Worm (Caenorhabditis elegans): Measurements from ENCODE around the gene gck-3.
"Not testable (repeated sequence)": the region's sequence is repeated elsewhere in the genome, so short reads cannot be mapped to it uniquely, and the experiment has no call there.

gck-3 gene

ce11 chrV:17966747-17967146, at the start of gene gck-3:
gck-3 (minus strand) TSS chrV:17966847.
- no peak for TF ChIP-seq pag-3 (tag; optimal IDR thresholded peaks at IDR 0.05; ENCODE audit: borderline replicate concordance)
- TF ChIP-seq ttx-3 (tag; optimal IDR thresholded peaks at IDR 0.05): no peak
- TF ChIP-seq ref-2 (tag; optimal IDR thresholded peaks at IDR 0.05): no peak
- TF ChIP-seq T23F11.4 (GFP tag; optimal IDR thresholded peaks at IDR 0.05): no peak
- no peak for TF ChIP-seq lin-11 (tag; optimal IDR thresholded peaks at IDR 0.05)
- TF ChIP-seq fkh-10 (GFP tag; optimal IDR thresholded peaks at IDR 0.05): no peak
- no peak for TF ChIP-seq rnt-1 (tag; optimal IDR thresholded peaks at IDR 0.05)
- no peak for TF ChIP-seq ceh-34 (tag; optimal IDR thresholded peaks at IDR 0.05)
- no peak for TF ChIP-seq C08G9.2 (tag; optimal IDR thresholded peaks at IDR 0.05)
- no peak for TF ChIP-seq unc-3 (GFP tag; conservative IDR thresholded peaks at IDR 0.05)
- no peak for TF ChIP-seq unc-3 (tag; optimal IDR thresholded peaks at IDR 0.05)
- TF ChIP-seq ceh-9 (tag; optimal IDR thresholded peaks at IDR 0.05): no peak
- TF ChIP-seq unc-42 (tag; optimal IDR thresholded peaks at IDR 0.05): no peak
- TF ChIP-seq ceh-48 (tag; optimal IDR thresholded peaks at IDR 0.05): no peak

ce11 chrV:18014116-18014515, 47.5 kb upstream of the gck-3 start, which contains the start of gene srh-133:
srh-133 (minus strand) TSS chrV:18014216.
- TF ChIP-seq ceh-45 (GFP tag; IDR thresholded peaks at IDR 0.05) (no peak), pat-9 (tag; optimal IDR thresholded peaks at IDR 0.05) (no peak), hlh-15 (tag; optimal IDR thresholded peaks at IDR 0.05) (no peak), ama-1 (optimal IDR thresholded peaks at IDR 0.05) (no peak), che-1 (tag; optimal IDR thresholded peaks at IDR 0.05) (no peak), ceh-18 (tag; optimal IDR thresholded peaks at IDR 0.05) (no peak), hlh-13 (GFP tag; optimal IDR thresholded peaks at IDR 0.05) (no peak), rnt-1 (tag; optimal IDR thresholded peaks at IDR 0.05) (no peak), unc-3 (GFP tag; conservative IDR thresholded peaks at IDR 0.05) (no peak), unc-3 (tag; optimal IDR thresholded peaks at IDR 0.05) (no peak), ceh-19 (GFP tag; optimal IDR thresholded peaks at IDR 0.05) (no peak), npax-4 (tag; optimal IDR thresholded peaks at IDR 0.05) (no peak), K02D7.2 (tag; optimal IDR thresholded peaks at IDR 0.05) (no peak), ceh-14 (tag; optimal IDR thresholded peaks at IDR 0.05) (no peak), pqm-1 (tag; optimal IDR thresholded peaks at IDR 0.05) (no peak), lin-11 (tag; optimal IDR thresholded peaks at IDR 0.05) (no peak), tbx-7 (tag; optimal IDR thresholded peaks at IDR 0.05) (no peak), ztf-16 (tag; optimal IDR thresholded peaks at IDR 0.05) (no peak), dve-1 (tag; optimal IDR thresholded peaks at IDR 0.05) (no peak), fkh-6 (tag; optimal IDR thresholded peaks at IDR 0.05) (no peak), ceh-30 (tag; optimal IDR thresholded peaks at IDR 0.05) (no peak)

ce11 chrV:18010737-18011136, 44.1 kb upstream of the gck-3 start, which contains the start of gene Y59A8B.26:
Y59A8B.26 (minus strand) TSS chrV:18010837.
- not testable (repeated sequence) for TF ChIP-seq hlh-8 (tag; optimal IDR thresholded peaks at IDR 0.05); unc-3 (GFP tag; conservative IDR thresholded peaks at IDR 0.05); unc-3 (tag; optimal IDR thresholded peaks at IDR 0.05); ztf-16 (tag; optimal IDR thresholded peaks at IDR 0.05)

- TF ChIP-seq pros-1 (tag; optimal IDR thresholded peaks at IDR 0.05) (no peak), dmd-4 (tag; optimal IDR thresholded peaks at IDR 0.05; ENCODE audit: borderline replicate concordance) (no peak)
Observed at ce11 chrV:18008680-18009079, 42.0 kb upstream of the gck-3 start.

ce11 chrV:18006930-18007329, 40.3 kb upstream of the gck-3 start, which contains the start of gene Y59A8B.19:
Y59A8B.19 (plus strand) TSS chrV:18007230.
- not testable (repeated sequence) for TF ChIP-seq rnt-1, ztf-16, pros-1 (tag; optimal IDR thresholded peaks at IDR 0.05)

All from whole organism, late embryonic.